Worm (Caenorhabditis elegans): Measurements from ENCODE around the gene sumv-1.

sumv-1 gene

ce11 chrIII:5206861-5207414, 47.0 kb downstream of the sumv-1 start, which contains the start of gene morc-1:
Gene morc-1 (minus strand): TSS chrIII:5206911.
- no peak for TF ChIP-seq lin-13 (tag; optimal IDR thresholded peaks at IDR 0.05)

ce11 chrIII:5203310-5203709, 50.7 kb downstream of the sumv-1 start:
- TF ChIP-seq nhr-12 (tag; optimal IDR thresholded peaks at IDR 0.05): no peak
- TF ChIP-seq lin-32 (GFP tag; optimal IDR thresholded peaks at IDR 0.05): no peak
- no peak for TF ChIP-seq hlh-1 (tag; optimal IDR thresholded peaks at IDR 0.05)
- no peak for TF ChIP-seq mab-5 (tag; optimal IDR thresholded peaks at IDR 0.05)
- no peak for TF ChIP-seq lin-13 (tag; optimal IDR thresholded peaks at IDR 0.05)
- no peak for TF ChIP-seq tbx-8 (GFP tag; optimal IDR thresholded peaks at IDR 0.05)
- no peak for TF ChIP-seq lsy-2 (tag; optimal IDR thresholded peaks at IDR 0.05)
- no peak for TF ChIP-seq zip-8 (tag; optimal IDR thresholded peaks at IDR 0.05)
- no peak for TF ChIP-seq elt-3 (tag; optimal IDR thresholded peaks at IDR 0.05)

DNA sequence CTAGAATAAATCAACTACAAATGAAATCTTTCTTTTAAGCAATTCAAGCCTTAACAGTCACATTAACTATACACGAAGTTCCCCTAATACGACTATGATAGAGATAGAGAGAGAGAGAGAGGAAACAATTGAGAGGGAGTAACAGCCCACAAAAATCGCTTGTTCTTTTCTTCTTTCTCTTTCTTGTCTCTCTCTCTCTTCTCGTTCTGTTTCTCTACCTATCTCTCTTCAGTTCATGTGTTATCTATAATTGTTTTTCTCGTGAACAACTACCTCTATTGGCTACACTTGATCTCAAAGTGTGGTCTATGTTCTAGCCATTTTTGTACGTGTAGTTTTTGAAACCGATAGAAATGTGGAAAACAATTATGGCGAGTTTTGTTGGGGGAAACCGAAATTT, 51.3 kb downstream of the sumv-1 start:
- TF ChIP-seq nhr-28 (tag; optimal IDR thresholded peaks at IDR 0.05) (peak; percentile 18), ham-2 (GFP tag; optimal IDR thresholded peaks at IDR 0.05) (peak; percentile 25), unc-39 (tag; optimal IDR thresholded peaks at IDR 0.05) (no peak), nhr-237 (tag; optimal IDR thresholded peaks at IDR 0.05) (peak; percentile 1), flh-1 (GFP tag; optimal IDR thresholded peaks at IDR 0.05) (no peak), unc-120 (tag; optimal IDR thresholded peaks at IDR 0.05; ENCODE audit: poor library complexity, severe bottlenecking) (peak; percentile 66), pha-4 (tag; optimal IDR thresholded peaks at IDR 0.05) (no peak), M03D4.4 (tag; optimal IDR thresholded peaks at IDR 0.05) (no peak), elt-1 (tag; optimal IDR thresholded peaks at IDR 0.05; ENCODE audit: borderline replicate concordance, insufficient read depth) (no peak), ces-1 (GFP tag; optimal IDR thresholded peaks at IDR 0.05) (no peak), snpc-4 (tag; optimal IDR thresholded peaks at IDR 0.05) (no peak), tbx-8 (GFP tag; optimal IDR thresholded peaks at IDR 0.05) (no peak), zip-8 (tag; optimal IDR thresholded peaks at IDR 0.05) (no peak)

ce11 chrIII:5201267-5201666, 52.7 kb downstream of the sumv-1 start:
- TF ChIP-seq unc-120 (tag; optimal IDR thresholded peaks at IDR 0.05; ENCODE audit: poor library complexity, severe bottlenecking) (no peak), nhr-76 (tag; optimal IDR thresholded peaks at IDR 0.05) (no peak), mep-1 (tag; optimal IDR thresholded peaks at IDR 0.05) (no peak), nhr-12 (tag; optimal IDR thresholded peaks at IDR 0.05) (no peak), ztf-11 (tag; optimal IDR thresholded peaks at IDR 0.05) (no peak), tbx-8 (GFP tag; optimal IDR thresholded peaks at IDR 0.05) (no peak), hlh-1 (tag; optimal IDR thresholded peaks at IDR 0.05) (no peak), ceh-39 (tag; optimal IDR thresholded peaks at IDR 0.05) (no peak)

- TF ChIP-seq bed-3 (GFP tag; optimal IDR thresholded peaks at IDR 0.05): no peak
- no peak for TF ChIP-seq unc-120 (tag; optimal IDR thresholded peaks at IDR 0.05; ENCODE audit: poor library complexity, severe bottlenecking)
- no peak for TF ChIP-seq unc-62 (GFP tag; optimal IDR thresholded peaks at IDR 0.05)
- no peak for TF ChIP-seq ceh-39 (tag; optimal IDR thresholded peaks at IDR 0.05)
- TF ChIP-seq ztf-11 (tag; optimal IDR thresholded peaks at IDR 0.05): no peak
- TF ChIP-seq nhr-12 (tag; optimal IDR thresholded peaks at IDR 0.05): no peak
- no peak for TF ChIP-seq blmp-1 (tag; optimal IDR thresholded peaks at IDR 0.05)
- TF ChIP-seq ceh-83 (GFP tag; optimal IDR thresholded peaks at IDR 0.05): no peak
- no peak for TF ChIP-seq lin-32 (GFP tag; optimal IDR thresholded peaks at IDR 0.05)
- no peak for TF ChIP-seq elt-1 (tag; optimal IDR thresholded peaks at IDR 0.05; ENCODE audit: borderline replicate concordance, insufficient read depth)
- no peak for TF ChIP-seq snpc-4 (tag; optimal IDR thresholded peaks at IDR 0.05)
- no peak for TF ChIP-seq unc-39 (tag; optimal IDR thresholded peaks at IDR 0.05)
- no peak for TF ChIP-seq tbx-8 (GFP tag; optimal IDR thresholded peaks at IDR 0.05)
- no peak for TF ChIP-seq M03D4.4 (tag; optimal IDR thresholded peaks at IDR 0.05)
- TF ChIP-seq ceh-43 (GFP tag; optimal IDR thresholded peaks at IDR 0.05): no peak
- no peak for TF ChIP-seq elt-3 (tag; optimal IDR thresholded peaks at IDR 0.05)
- no peak for TF ChIP-seq nhr-2 (tag; optimal IDR thresholded peaks at IDR 0.05)
Observed at ce11 chrIII:5200349-5200748, 53.6 kb downstream of the sumv-1 start.

DNA sequence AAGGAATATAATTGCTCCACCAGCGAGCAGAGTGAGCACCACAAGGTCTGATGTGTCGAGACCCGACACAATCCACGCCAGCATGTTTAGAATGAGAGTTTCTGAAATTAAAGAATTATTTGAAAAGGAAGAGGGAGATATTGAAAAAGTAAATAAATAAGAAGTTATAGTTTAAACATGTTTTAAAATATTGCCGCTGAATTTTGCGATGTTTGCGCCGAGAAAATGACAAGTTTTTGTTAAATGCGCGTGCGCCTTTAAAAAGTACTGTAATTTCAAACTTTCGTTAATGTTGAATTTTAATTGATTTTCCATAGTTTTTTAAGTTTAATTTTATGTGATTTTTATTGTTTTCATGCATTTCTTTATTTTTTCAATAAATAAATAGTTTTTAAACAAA, 54.4 kb downstream of the sumv-1 start, which contains the start of gene emb-8:
Gene emb-8, minus strand, starts transcription at position 101 of the 400 bp plus-strand sequence.
- TF ChIP-seq lin-32 (GFP tag; optimal IDR thresholded peaks at IDR 0.05) (no peak), M03D4.4 (tag; optimal IDR thresholded peaks at IDR 0.05) (no peak), unc-39 (tag; optimal IDR thresholded peaks at IDR 0.05) (no peak), ham-2 (GFP tag; optimal IDR thresholded peaks at IDR 0.05) (no peak), lin-13 (tag; optimal IDR thresholded peaks at IDR 0.05) (no peak), sem-2 (GFP tag; optimal IDR thresholded peaks at IDR 0.05) (no peak), ceh-39 (tag; optimal IDR thresholded peaks at IDR 0.05) (no peak), elt-1 (tag; optimal IDR thresholded peaks at IDR 0.05; ENCODE audit: borderline replicate concordance, insufficient read depth) (no peak), mab-5 (tag; optimal IDR thresholded peaks at IDR 0.05) (no peak), unc-62 (GFP tag; optimal IDR thresholded peaks at IDR 0.05) (no peak), snpc-4 (tag; optimal IDR thresholded peaks at IDR 0.05) (no peak), hlh-1 (tag; optimal IDR thresholded peaks at IDR 0.05) (no peak), unc-120 (tag; optimal IDR thresholded peaks at IDR 0.05; ENCODE audit: poor library complexity, severe bottlenecking) (no peak), cnd-1 (tag; optimal IDR thresholded peaks at IDR 0.05) (no peak), nhr-12 (tag; optimal IDR thresholded peaks at IDR 0.05) (no peak), ztf-11 (tag; optimal IDR thresholded peaks at IDR 0.05) (no peak), flh-1 (GFP tag; optimal IDR thresholded peaks at IDR 0.05) (no peak), sptf-1 (tag; optimal IDR thresholded peaks at IDR 0.05) (no peak), elt-3 (tag; optimal IDR thresholded peaks at IDR 0.05) (no peak)

All from whole organism, mixed stage, embryonic.